Worm (Caenorhabditis elegans) whole organism, L4 larva: ENCODE data around the gene ins-39.

Experiments used
- ZK546.5 ChIP-seq, 2 experiments: sonication (generic microtip); optimal IDR thresholded peaks; 2 replicates each; lab custom pipeline; 2017; ENCODE audit warnings: missing biosample characterization in 2 of 2, missing genetic modification characterization in 2 of 2
- ama-1 ChIP-seq: fragments of 150-350 bp; optimal IDR thresholded peaks from 2 replicates; lab custom pipeline; 2014; ENCODE audit warnings: inconsistent platforms, mixed read lengths
- ceh-28 ChIP-seq: fragments of 150-350 bp; optimal IDR thresholded peaks from 2 replicates; lab custom pipeline; 2014; ENCODE audit warnings: missing biosample characterization, missing genetic modification reagents, missing genetic modification characterization
- ceh-32 ChIP-seq: sonication (generic microtip); optimal IDR thresholded peaks from 2 replicates; lab custom pipeline; 2016; ENCODE audit warnings: mild to moderate bottlenecking, missing genetic modification characterization, missing compliant biosample characterization; ENCODE audit not compliant: poor library complexity
- dpl-1 ChIP-seq: fragments of 150-350 bp; optimal IDR thresholded peaks from 2 replicates; lab custom pipeline; 2014; ENCODE audit warnings: missing biosample characterization, missing genetic modification reagents, missing genetic modification characterization
- hlh-30 ChIP-seq: sonication (generic microtip); optimal IDR thresholded peaks from 2 replicates; lab custom pipeline; 2017; ENCODE audit warnings: antibody characterized with exemption, mild to moderate bottlenecking, missing genetic modification characterization, missing compliant biosample characterization; ENCODE audit not compliant: insufficient read depth
- mdl-1 ChIP-seq, 2 experiments: fragments of 150-350 bp in 1 of 2; sonication (generic microtip) in 1 of 2; optimal IDR thresholded peaks; 2 replicates each; lab custom pipeline; 2014 to 2017; ENCODE audit warnings: missing biosample characterization in 2 of 2, missing genetic modification characterization in 2 of 2
- nhr-10 ChIP-seq: fragments of 150-350 bp; optimal IDR thresholded peaks from 2 replicates; lab custom pipeline; 2014; ENCODE audit warnings: missing biosample characterization, missing genetic modification characterization
- nhr-11 ChIP-seq: fragments of 150-350 bp; optimal IDR thresholded peaks from 2 replicates; lab custom pipeline; 2014; ENCODE audit warnings: missing biosample characterization, missing genetic modification characterization
- nhr-28 ChIP-seq: fragments of 150-350 bp; optimal IDR thresholded peaks from 2 replicates; lab custom pipeline; 2014; ENCODE audit warnings: missing biosample characterization, missing genetic modification characterization
- snpc-4 ChIP-seq: fragments of 150-350 bp; optimal IDR thresholded peaks from 2 replicates; lab custom pipeline; 2014; ENCODE audit warnings: missing biosample characterization, missing genetic modification characterization
- spr-1 ChIP-seq: sonication (generic microtip); optimal IDR thresholded peaks from 2 replicates; lab custom pipeline; 2016; ENCODE audit warnings: mild to moderate bottlenecking, missing genetic modification characterization, missing compliant biosample characterization

DNA sequence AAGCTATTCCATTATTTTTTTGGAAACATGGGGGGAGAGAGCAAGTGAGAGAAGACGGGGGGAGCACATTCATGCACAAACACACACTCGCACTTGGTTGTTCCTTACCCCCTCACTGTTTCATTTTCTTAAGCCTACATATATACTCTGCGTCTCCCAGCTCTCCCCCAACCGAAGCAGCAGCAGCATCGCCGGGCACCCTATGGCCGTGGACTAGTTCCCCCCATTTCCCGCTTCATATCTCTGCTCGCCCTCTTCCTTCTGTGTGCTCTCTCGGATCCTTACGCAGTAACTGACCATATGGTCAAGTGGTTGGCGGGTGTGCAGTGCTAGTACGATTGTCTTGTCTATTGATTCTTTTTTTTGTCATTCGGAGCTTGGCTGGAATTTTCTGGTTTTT is 42.0 kb downstream of the ins-39 start:
- no peak for TF ChIP-seq ama-1 (lab: Kevin White, UChicago)
- no peak for TF ChIP-seq ceh-28 (tag; lab: Kevin White, UChicago)
- TF ChIP-seq mdl-1 (tag; optimal IDR thresholded peaks at IDR 0.05; lab: Kevin White, UChicago), result peak in 1 of 2 experiments; percentile 64
- peak; percentile 62 for TF ChIP-seq nhr-28 (tag; lab: Kevin White, UChicago)
- no peak for TF ChIP-seq spr-1 (tag; lab: Kevin White, UChicago)
- TF ChIP-seq nhr-10 (tag; lab: Kevin White, UChicago), result no peak
- TF ChIP-seq ZK546.5 (tag; optimal IDR thresholded peaks at IDR 0.05; lab: Kevin White, UChicago), result no peak
- peak; percentile 72 for TF ChIP-seq hlh-30 (tag; lab: Kevin White, UChicago)
- no peak for TF ChIP-seq ceh-32 (tag; lab: Kevin White, UChicago)
- no peak for TF ChIP-seq snpc-4 (tag; lab: Kevin White, UChicago)
- peak; percentile 62 for TF ChIP-seq dpl-1 (GFP tag; lab: Kevin White, UChicago)
- TF ChIP-seq nhr-11, result peak; percentile 59
